Fruit fly (Drosophila melanogaster) whole organism, wandering third instar larva: ENCODE data around the gene CG13921.

Source experiments
- Hr78 ChIP-seq: fragments of >200 bp; optimal IDR thresholded peaks from 2 replicates; lab custom pipeline; 2017; ENCODE audit warnings: missing biosample characterization, missing genetic modification characterization
- Myc ChIP-seq: fragments of >200 bp; optimal IDR thresholded peaks from 2 replicates; lab custom pipeline; 2017
- N ChIP-seq: fragments of >200 bp; optimal IDR thresholded peaks from 2 replicates; lab custom pipeline; 2018; ENCODE audit warnings: missing biosample characterization, missing external identifiers, missing genetic modification characterization
- OdsH ChIP-seq: fragments of 200-800 bp; sonication (Bioruptor generic); optimal IDR thresholded peaks from 2 replicates; lab custom pipeline; 2016; ENCODE audit warnings: missing biosample characterization, mild to moderate bottlenecking, missing genetic modification characterization
- Sp1 ChIP-seq: fragments of 200-800 bp; sonication (Bioruptor generic); optimal IDR thresholded peaks from 3 replicates; lab custom pipeline; 2019; ENCODE audit warnings: missing biosample characterization, mild to moderate bottlenecking, missing genetic modification characterization, moderate library complexity
- ey ChIP-seq: fragments of 200-800 bp; sonication (Bioruptor generic); optimal IDR thresholded peaks from 2 replicates; lab custom pipeline; 2016; ENCODE audit warnings: missing biosample characterization, missing genetic modification characterization
- pan ChIP-seq: fragments of >200 bp; optimal IDR thresholded peaks from 2 replicates; lab custom pipeline; 2017
- psq ChIP-seq: fragments of 200-800 bp; sonication (Bioruptor generic); optimal IDR thresholded peaks from 3 replicates; lab custom pipeline; 2017; ENCODE audit warnings: missing biosample characterization, mild to moderate bottlenecking, missing genetic modification characterization, moderate library complexity
- sv ChIP-seq: fragments of 200-800 bp; sonication (Bioruptor generic); optimal IDR thresholded peaks from 3 replicates; lab custom pipeline; 2016; ENCODE audit warnings: missing biosample characterization, missing genetic modification characterization
- usp ChIP-seq: fragments of >200 bp; optimal IDR thresholded peaks from 2 replicates; lab custom pipeline; 2017; ENCODE audit warnings: missing biosample characterization, missing genetic modification characterization

DNA sequence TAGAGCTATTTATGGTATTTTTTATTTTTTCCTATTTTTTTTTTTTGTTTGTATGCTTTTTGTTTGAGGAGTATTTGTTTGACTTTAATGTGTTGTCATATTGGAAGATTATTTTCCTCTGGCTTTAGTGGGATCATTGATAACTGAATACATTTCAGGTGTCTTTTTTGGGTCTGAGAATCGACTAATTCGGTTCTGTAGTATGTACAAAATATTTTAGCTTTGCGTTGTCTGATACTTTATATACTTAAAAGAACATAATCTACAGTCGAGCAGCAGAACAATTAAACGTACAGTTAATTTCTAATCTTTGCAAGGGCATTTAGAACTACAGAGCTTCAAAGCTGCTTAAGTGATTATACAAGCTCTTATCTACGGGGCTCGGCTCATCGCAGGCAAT, 23.7 kb upstream of the CG13921 start, which contains the start of gene CG18171:
- TF ChIP-seq ey (GFP tag; lab: Kevin White, UChicago), result no peak
- no peak for TF ChIP-seq OdsH
- TF ChIP-seq Hr78, result no peak
- TF ChIP-seq usp (GFP tag; lab: Kevin White, UChicago), result no peak
- no peak for TF ChIP-seq sv
- TF ChIP-seq psq, result no peak
- no peak for TF ChIP-seq Sp1
- TF ChIP-seq pan (lab: Kevin White, UChicago), result no peak
- no peak for TF ChIP-seq Myc
- TF ChIP-seq N (GFP tag; lab: Kevin White, UChicago), result no peak
